Worm (Caenorhabditis elegans) whole organism, mixed stage, embryonic: ENCODE measurements around the gene dhs-20.

Experiments
- M03D4.4 ChIP-seq: sonication (generic microtip); optimal IDR thresholded peaks from 2 replicates; lab custom pipeline; 2017; ENCODE audit warnings: mild to moderate bottlenecking, missing genetic modification characterization, missing compliant biosample characterization
- blmp-1 ChIP-seq: fragments of 150-350 bp; optimal IDR thresholded peaks from 2 replicates; lab custom pipeline; 2014; ENCODE audit warnings: missing biosample characterization, missing genetic modification characterization
- ces-1 ChIP-seq: fragments of 150-350 bp; optimal IDR thresholded peaks from 2 replicates; lab custom pipeline; 2014; ENCODE audit warnings: missing biosample characterization, missing genetic modification reagents, missing genetic modification characterization
- elt-1 ChIP-seq: sonication (generic microtip); optimal IDR thresholded peaks from 2 replicates; lab custom pipeline; 2017; ENCODE audit warnings: missing genetic modification characterization, mild to moderate bottlenecking, missing compliant biosample characterization, antibody characterized with exemption, moderate library complexity, borderline replicate concordance; ENCODE audit not compliant: insufficient read depth
- ham-2 ChIP-seq: fragments of 200-800 bp; sonication (Bioruptor generic); optimal IDR thresholded peaks from 2 replicates; lab custom pipeline; 2018; ENCODE audit warnings: mild to moderate bottlenecking, missing genetic modification characterization, missing compliant biosample characterization
- lin-13 ChIP-seq: fragments of 150-350 bp; optimal IDR thresholded peaks from 2 replicates; lab custom pipeline; 2014; ENCODE audit warnings: missing biosample characterization, missing genetic modification characterization
- nhr-237 ChIP-seq: fragments of 150-350 bp; optimal IDR thresholded peaks from 2 replicates; lab custom pipeline; 2014; ENCODE audit warnings: missing biosample characterization, missing genetic modification characterization
- nhr-76 ChIP-seq: sonication (generic microtip); optimal IDR thresholded peaks from 2 replicates; lab custom pipeline; 2017; ENCODE audit warnings: missing biosample characterization, missing genetic modification characterization
- pha-4 ChIP-seq: fragments of 150-350 bp; optimal IDR thresholded peaks from 2 replicates; lab custom pipeline; 2018; ENCODE audit warnings: missing biosample characterization, missing genetic modification reagents, missing genetic modification characterization
- snpc-4 ChIP-seq: fragments of 150-350 bp; optimal IDR thresholded peaks from 2 replicates; lab custom pipeline; 2014; ENCODE audit warnings: missing biosample characterization, missing genetic modification characterization
- sptf-1 ChIP-seq: sonication (generic microtip); optimal IDR thresholded peaks from 2 replicates; lab custom pipeline; 2017; ENCODE audit warnings: mild to moderate bottlenecking, missing genetic modification characterization, moderate library complexity, missing compliant biosample characterization
- unc-39 ChIP-seq: fragments of 150-350 bp; optimal IDR thresholded peaks from 2 replicates; lab custom pipeline; 2014; ENCODE audit warnings: missing biosample characterization, missing genetic modification characterization
- ztf-11 ChIP-seq: fragments of 150-350 bp; optimal IDR thresholded peaks from 2 replicates; lab custom pipeline; 2014; ENCODE audit warnings: missing biosample characterization, missing genetic modification characterization

ce11 chrV:11614805-11615497, 10.6 kb upstream of the dhs-20 start:
- TF ChIP-seq pha-4 (tag; lab: Kevin White, UChicago) = no peak
- peak; percentile 67 for TF ChIP-seq elt-1 (tag; lab: Kevin White, UChicago)
- no peak for TF ChIP-seq M03D4.4 (tag; lab: Kevin White, UChicago)
- no peak for TF ChIP-seq ham-2 (GFP tag; lab: Kevin White, UChicago)
- TF ChIP-seq nhr-237 (tag; lab: Kevin White, UChicago) = no peak
- no peak for TF ChIP-seq nhr-76 (tag; lab: Kevin White, UChicago)
- no peak for TF ChIP-seq ces-1 (GFP tag; lab: Kevin White, UChicago)
- no peak for TF ChIP-seq blmp-1 (tag; lab: Kevin White, UChicago)
- no peak for TF ChIP-seq ztf-11 (tag; lab: Kevin White, UChicago)
- no peak for TF ChIP-seq sptf-1 (tag; lab: Kevin White, UChicago)
- TF ChIP-seq snpc-4 (tag; lab: Kevin White, UChicago) = no peak
- no peak for TF ChIP-seq lin-13 (tag; lab: Kevin White, UChicago)
- TF ChIP-seq unc-39 (tag; lab: Kevin White, UChicago) = no peak
